Fruit fly (Drosophila melanogaster) whole organism, wandering third instar larva: ENCODE measurements around the gene eIF3d1.

Source experiments
- Abd-B ChIP-seq: fragments of >200 bp; optimal IDR thresholded peaks from 2 replicates; lab custom pipeline; 2017; ENCODE audit warnings: missing biosample characterization, missing genetic modification characterization
- CG9705 ChIP-seq: fragments of 200-800 bp; sonication (Bioruptor generic); optimal IDR thresholded peaks from 2 replicates; lab custom pipeline; 2018; ENCODE audit warnings: missing biosample characterization, mild to moderate bottlenecking, missing genetic modification characterization
- CrebA ChIP-seq: fragments of 200-800 bp; sonication (Bioruptor generic); optimal IDR thresholded peaks from 2 replicates; lab custom pipeline; 2016; ENCODE audit warnings: missing biosample characterization, mild to moderate bottlenecking, missing genetic modification characterization, borderline replicate concordance
- Dfd ChIP-seq: fragments of >200 bp; optimal IDR thresholded peaks from 2 replicates; lab custom pipeline; 2017; ENCODE audit warnings: missing biosample characterization, missing genetic modification characterization
- Dif ChIP-seq: fragments of 200-275, 200-300 bp; sonication (Bioruptor generic); optimal IDR thresholded peaks from 2 replicates; lab custom pipeline; 2018; ENCODE audit warnings: missing biosample characterization, missing genetic modification characterization; ENCODE audit not compliant: partially characterized antibody
- GATAd ChIP-seq: sonication (Bioruptor generic); optimal IDR thresholded peaks from 2 replicates; lab custom pipeline; 2016; ENCODE audit warnings: missing biosample characterization, missing genetic modification characterization
- HLH106 ChIP-seq: fragments of 200-800 bp; optimal IDR thresholded peaks from 3 replicates; lab custom pipeline; 2019; ENCODE audit warnings: missing biosample characterization, mild to moderate bottlenecking, missing genetic modification characterization, moderate library complexity
- Hnf4 ChIP-seq: fragments of 200-800 bp; sonication (Bioruptor generic); optimal IDR thresholded peaks from 2 replicates; lab custom pipeline; 2016; ENCODE audit warnings: missing biosample characterization, mild to moderate bottlenecking, missing genetic modification characterization
- Hr78 ChIP-seq: fragments of >200 bp; optimal IDR thresholded peaks from 2 replicates; lab custom pipeline; 2017; ENCODE audit warnings: missing biosample characterization, missing genetic modification characterization
- Hr83 ChIP-seq: fragments of 200-300 bp; sonication (Bioruptor generic); optimal IDR thresholded peaks from 2 replicates; lab custom pipeline; 2016; ENCODE audit warnings: missing biosample characterization, mild to moderate bottlenecking, missing genetic modification characterization, moderate library complexity; ENCODE audit not compliant: poor library complexity, severe bottlenecking
- Jra ChIP-seq: sonication (Bioruptor generic); optimal IDR thresholded peaks from 2 replicates; lab custom pipeline; 2016; ENCODE audit warnings: missing biosample characterization, missing genetic modification characterization
- Mio ChIP-seq: sonication (Bioruptor generic); optimal IDR thresholded peaks from 2 replicates; lab custom pipeline; 2016; ENCODE audit warnings: missing biosample characterization, missing genetic modification characterization
- Myc ChIP-seq: fragments of >200 bp; optimal IDR thresholded peaks from 2 replicates; lab custom pipeline; 2017
- N ChIP-seq: fragments of >200 bp; optimal IDR thresholded peaks from 2 replicates; lab custom pipeline; 2018; ENCODE audit warnings: missing biosample characterization, missing external identifiers, missing genetic modification characterization
- OdsH ChIP-seq: fragments of 200-800 bp; sonication (Bioruptor generic); optimal IDR thresholded peaks from 2 replicates; lab custom pipeline; 2016; ENCODE audit warnings: missing biosample characterization, mild to moderate bottlenecking, missing genetic modification characterization
- Rel ChIP-seq, 2 experiments: fragments of 200-800 bp; sonication (Bioruptor generic) in 1 of 2; optimal IDR thresholded peaks; 2 replicates in 1 of 2; 3 replicates in 1 of 2; lab custom pipeline; 2016 to 2019; ENCODE audit warnings: mild to moderate bottlenecking in 2 of 2, missing biosample characterization in 2 of 2, missing genetic modification characterization in 2 of 2, moderate library complexity in 1 of 2
- Sp1 ChIP-seq: fragments of 200-800 bp; sonication (Bioruptor generic); optimal IDR thresholded peaks from 3 replicates; lab custom pipeline; 2019; ENCODE audit warnings: missing biosample characterization, mild to moderate bottlenecking, missing genetic modification characterization, moderate library complexity
- Vsx2 ChIP-seq: fragments of 200-300, 225-300 bp; sonication (Bioruptor generic); optimal IDR thresholded peaks from 2 replicates; lab custom pipeline; 2018; ENCODE audit warnings: missing biosample characterization, missing genetic modification characterization; ENCODE audit not compliant: partially characterized antibody
- br ChIP-seq: fragments of 200-800 bp; sonication (Bioruptor generic); optimal IDR thresholded peaks from 2 replicates; lab custom pipeline; 2016; ENCODE audit warnings: missing biosample characterization, missing genetic modification characterization
- brk ChIP-seq: fragments of 200-800 bp; sonication (Bioruptor generic); optimal IDR thresholded peaks from 2 replicates; lab custom pipeline; 2016; ENCODE audit warnings: missing biosample characterization, mild to moderate bottlenecking, missing genetic modification characterization
- dl ChIP-seq, 2 experiments: fragments of 175-275, 200-275 bp in 1 of 2; fragments of 200-275 bp in 1 of 2; sonication (Bioruptor generic); optimal IDR thresholded peaks; lab custom pipeline; 2018; ENCODE audit warnings: mild to moderate bottlenecking in 2 of 2, missing biosample characterization in 2 of 2, missing genetic modification characterization in 2 of 2, moderate library complexity in 2 of 2; ENCODE audit not compliant: partially characterized antibody in 2 of 2, insufficient read depth in 1 of 2
- dmrt93B ChIP-seq: fragments of 200-800 bp; sonication (Bioruptor generic); optimal IDR thresholded peaks from 2 replicates; lab custom pipeline; 2018; ENCODE audit warnings: missing biosample characterization, mild to moderate bottlenecking, missing genetic modification characterization
- dsf ChIP-seq: sonication (Bioruptor generic); optimal IDR thresholded peaks from 2 replicates; lab custom pipeline; 2016; ENCODE audit warnings: missing biosample characterization, missing genetic modification characterization, borderline replicate concordance
- ey ChIP-seq: fragments of 200-800 bp; sonication (Bioruptor generic); optimal IDR thresholded peaks from 2 replicates; lab custom pipeline; 2016; ENCODE audit warnings: missing biosample characterization, missing genetic modification characterization
- foxo ChIP-seq, 2 experiments: fragments of 200-800 bp; sonication (Bioruptor generic); optimal IDR thresholded peaks; 2 replicates in 1 of 2; 3 replicates in 1 of 2; lab custom pipeline; 2016 to 2017; ENCODE audit warnings: missing biosample characterization in 2 of 2, missing genetic modification characterization in 2 of 2
- fru ChIP-seq: fragments of 200-800 bp; sonication (Bioruptor generic); optimal IDR thresholded peaks from 3 replicates; lab custom pipeline; 2016; ENCODE audit warnings: missing biosample characterization, mild to moderate bottlenecking, missing genetic modification characterization
- h ChIP-seq: fragments of 200-800 bp; sonication (Bioruptor generic); optimal IDR thresholded peaks from 3 replicates; lab custom pipeline; 2016; ENCODE audit warnings: missing biosample characterization, mild to moderate bottlenecking, missing genetic modification characterization
- lola ChIP-seq: fragments of >200 bp; optimal IDR thresholded peaks from 2 replicates; lab custom pipeline; 2017; ENCODE audit warnings: missing biosample characterization, missing genetic modification characterization
- pan ChIP-seq: fragments of >200 bp; optimal IDR thresholded peaks from 2 replicates; lab custom pipeline; 2017
- psq ChIP-seq: fragments of 200-800 bp; sonication (Bioruptor generic); optimal IDR thresholded peaks from 3 replicates; lab custom pipeline; 2017; ENCODE audit warnings: missing biosample characterization, mild to moderate bottlenecking, missing genetic modification characterization, moderate library complexity
- sage ChIP-seq: fragments of 200-800 bp; sonication (Bioruptor generic); optimal IDR thresholded peaks from 2 replicates; lab custom pipeline; 2016; ENCODE audit warnings: missing biosample characterization, mild to moderate bottlenecking, missing genetic modification characterization
- sv ChIP-seq: fragments of 200-800 bp; sonication (Bioruptor generic); optimal IDR thresholded peaks from 3 replicates; lab custom pipeline; 2016; ENCODE audit warnings: missing biosample characterization, missing genetic modification characterization
- usp ChIP-seq: fragments of >200 bp; optimal IDR thresholded peaks from 2 replicates; lab custom pipeline; 2017; ENCODE audit warnings: missing biosample characterization, missing genetic modification characterization
- woc ChIP-seq: sonication (Bioruptor generic); optimal IDR thresholded peaks from 2 replicates; lab custom pipeline; 2016; ENCODE audit warnings: missing biosample characterization, mild to moderate bottlenecking, missing genetic modification characterization

Gene eIF3d1

dm6 chr3R:23724843-23725506 is 45.1 kb downstream of the eIF3d1 start:
- TF ChIP-seq lola (GFP tag; lab: Kevin White, UChicago): no peak
- TF ChIP-seq CG9705 (GFP tag; lab: Kevin White, UChicago): no peak
- TF ChIP-seq Sp1: no peak
- peak; percentile 55 for TF ChIP-seq br (GFP tag; lab: Kevin White, UChicago)
- TF ChIP-seq pan (lab: Kevin White, UChicago): no peak
- no peak for TF ChIP-seq Jra
- no peak for TF ChIP-seq Hr78 (GFP tag; lab: Kevin White, UChicago)
- peak; percentile 80 for TF ChIP-seq CrebA (GFP tag; lab: Kevin White, UChicago)
- no peak for TF ChIP-seq Hnf4 (GFP tag; lab: Kevin White, UChicago)
- no peak for TF ChIP-seq sv
- TF ChIP-seq ey: no peak
- TF ChIP-seq fru: no peak
- no peak for TF ChIP-seq OdsH (GFP tag; lab: Kevin White, UChicago)
- TF ChIP-seq foxo (GFP tag; optimal IDR thresholded peaks at IDR 0.05; lab: Kevin White, UChicago): no peak
- no peak for TF ChIP-seq Hr83
- no peak for TF ChIP-seq woc (GFP tag; lab: Kevin White, UChicago)
- no peak for TF ChIP-seq dl (GFP tag; optimal IDR thresholded peaks at IDR 0.05; lab: Kevin White, UChicago; ENCODE audit: insufficient read depth in 1 of 2, partially characterized antibody in 2 of 2)
- TF ChIP-seq Dif: no peak
- no peak for TF ChIP-seq psq
- no peak for TF ChIP-seq dmrt93B (GFP tag; lab: Kevin White, UChicago)
- no peak for TF ChIP-seq HLH106 (tag; lab: Kevin White, UChicago)
- no peak for TF ChIP-seq GATAd
- TF ChIP-seq usp (GFP tag; lab: Kevin White, UChicago): no peak
- no peak for TF ChIP-seq dsf (GFP tag; lab: Kevin White, UChicago)
- TF ChIP-seq Rel (GFP tag; optimal IDR thresholded peaks at IDR 0.05; lab: Kevin White, UChicago): no peak
- peak; percentile 42 for TF ChIP-seq Rel (tag; optimal IDR thresholded peaks at IDR 0.05; lab: Kevin White, UChicago)
- TF ChIP-seq sage (GFP tag; lab: Kevin White, UChicago): peak; percentile 7
- TF ChIP-seq h (GFP tag; lab: Kevin White, UChicago): peak; percentile 12
- TF ChIP-seq brk (GFP tag; lab: Kevin White, UChicago): peak; percentile 42
- TF ChIP-seq Dfd (GFP tag; lab: Kevin White, UChicago): no peak
- no peak for TF ChIP-seq Abd-B (GFP tag; lab: Kevin White, UChicago)
- no peak for TF ChIP-seq Mio (GFP tag; lab: Kevin White, UChicago)
- peak; percentile 31 for TF ChIP-seq Vsx2
- TF ChIP-seq N: no peak

- no peak for TF ChIP-seq psq
- TF ChIP-seq Abd-B (GFP tag; lab: Kevin White, UChicago): no peak
- TF ChIP-seq dsf (GFP tag; lab: Kevin White, UChicago): no peak
- TF ChIP-seq Hnf4 (GFP tag; lab: Kevin White, UChicago): peak; percentile 0
- no peak for TF ChIP-seq fru
- no peak for TF ChIP-seq dl (GFP tag; optimal IDR thresholded peaks at IDR 0.05; lab: Kevin White, UChicago; ENCODE audit: insufficient read depth in 1 of 2, partially characterized antibody in 2 of 2)
- TF ChIP-seq Rel (GFP tag; optimal IDR thresholded peaks at IDR 0.05; lab: Kevin White, UChicago): no peak
- TF ChIP-seq Rel (tag; optimal IDR thresholded peaks at IDR 0.05; lab: Kevin White, UChicago): peak; percentile 85
- peak; percentile 21 for TF ChIP-seq Hr83
- TF ChIP-seq Dif: no peak
- peak; percentile 42 for TF ChIP-seq br (GFP tag; lab: Kevin White, UChicago)
- no peak for TF ChIP-seq lola (GFP tag; lab: Kevin White, UChicago)
- peak; percentile 44 for TF ChIP-seq CrebA (GFP tag; lab: Kevin White, UChicago)
- TF ChIP-seq brk (GFP tag; lab: Kevin White, UChicago): no peak
- TF ChIP-seq Sp1: peak; percentile 8
- no peak for TF ChIP-seq sv
- peak; percentile 43 for TF ChIP-seq OdsH (GFP tag; lab: Kevin White, UChicago)
- TF ChIP-seq h (GFP tag; lab: Kevin White, UChicago): peak; percentile 62
- TF ChIP-seq Mio (GFP tag; lab: Kevin White, UChicago): no peak
- no peak for TF ChIP-seq HLH106 (tag; lab: Kevin White, UChicago)
- no peak for TF ChIP-seq usp (GFP tag; lab: Kevin White, UChicago)
- TF ChIP-seq Myc (lab: Kevin White, UChicago): no peak
Measured at dm6 chr3R:23725711-23726349, 46.0 kb downstream of the eIF3d1 start.
